Fruit fly (Drosophila melanogaster): ENCODE data around the gene CG1750.
A peak's percentile ranks its signal among the peaks of the same experiment; 100 is the strongest.

The CG1750 gene

DNA sequence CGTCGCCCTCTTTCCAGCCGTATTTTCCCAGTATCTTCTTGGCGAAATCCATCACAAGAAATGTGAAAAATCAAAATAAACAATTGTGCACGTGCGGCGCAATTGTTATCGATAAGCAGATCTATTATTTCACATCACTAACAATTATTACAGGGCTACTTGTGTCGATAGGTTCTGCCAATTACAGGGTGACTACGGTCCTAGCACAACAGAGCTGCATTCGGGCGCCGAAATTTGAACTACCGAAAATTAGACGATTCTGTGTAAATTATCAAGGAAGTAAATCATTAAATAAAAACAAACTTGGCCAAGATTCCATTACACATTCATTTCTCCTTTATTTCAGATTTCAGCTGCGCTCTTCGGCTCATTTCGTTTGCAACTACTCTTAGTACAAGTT is 38.9 kb downstream of the CG1750 start, which contains the start of gene CG15561 (continued):
- TF ChIP-seq CG9727 (GFP tag; optimal IDR thresholded peaks at IDR 0.05), result peak; percentile 37
- no peak for TF ChIP-seq tgo (GFP tag; IDR thresholded peaks at IDR 0.05)
- TF ChIP-seq gce (GFP tag; IDR thresholded peaks at IDR 0.05), result no peak
- TF ChIP-seq Ssrp (tag; optimal IDR thresholded peaks at IDR 0.05), result peak; percentile 2
- no peak for TF ChIP-seq Adf1 (GFP tag; IDR thresholded peaks at IDR 0.05)
- TF ChIP-seq Hmx (GFP tag; optimal IDR thresholded peaks at IDR 0.05), result no peak
- TF ChIP-seq Sox102F (GFP tag; optimal IDR thresholded peaks at IDR 0.05), result no peak
- TF ChIP-seq C15 (GFP tag; IDR thresholded peaks at IDR 0.05), result no peak
- TF ChIP-seq CG6683 (GFP tag; optimal IDR thresholded peaks at IDR 0.05), result no peak
- no peak for TF ChIP-seq sr (GFP tag; IDR thresholded peaks at IDR 0.05)
- no peak for TF ChIP-seq CG4820 (GFP tag; optimal IDR thresholded peaks at IDR 0.05)
- no peak for TF ChIP-seq Opbp (GFP tag; IDR thresholded peaks at IDR 0.05; ENCODE audit: partially characterized antibody)
- TF ChIP-seq otp (GFP tag; IDR thresholded peaks at IDR 0.05), result no peak
- TF ChIP-seq CG1233 (GFP tag; optimal IDR thresholded peaks at IDR 0.05), result peak; percentile 49
- TF ChIP-seq al (GFP tag; IDR thresholded peaks at IDR 0.05), result no peak
- peak; percentile 32 for TF ChIP-seq CG7786 (GFP tag; optimal IDR thresholded peaks at IDR 0.05)
- TF ChIP-seq Dip2 (GFP tag; IDR thresholded peaks at IDR 0.05), result no peak
- TF ChIP-seq gem (tag; optimal IDR thresholded peaks at IDR 0.05), result no peak
- TF ChIP-seq CG8478 (optimal IDR thresholded peaks at IDR 0.05), result no peak
- TF ChIP-seq Awh (GFP tag; IDR thresholded peaks at IDR 0.05), result no peak
- no peak for TF ChIP-seq CG4360 (GFP tag; IDR thresholded peaks at IDR 0.05)
- TF ChIP-seq Ets97D (GFP tag; optimal IDR thresholded peaks at IDR 0.05), result peak; percentile 78
- TF ChIP-seq esg (GFP tag; conservative IDR thresholded peaks at IDR 0.05), result no peak
- no peak for TF ChIP-seq Xrp1 (GFP tag; IDR thresholded peaks at IDR 0.05)
- no peak for TF ChIP-seq CG13123 (GFP tag; optimal IDR thresholded peaks at IDR 0.05)
- no peak for TF ChIP-seq bsh (GFP tag; optimal IDR thresholded peaks at IDR 0.05)
- peak; percentile 29 for TF ChIP-seq CG8089 (GFP tag; optimal IDR thresholded peaks at IDR 0.05)
- TF ChIP-seq bbx (GFP tag; IDR thresholded peaks at IDR 0.05; ENCODE audit: partially characterized antibody), result no peak
- no peak for TF ChIP-seq Taf1 (GFP tag; IDR thresholded peaks at IDR 0.05)
- TF ChIP-seq BEAF-32 (GFP tag; optimal IDR thresholded peaks at IDR 0.05), result peak; percentile 72
- no peak for TF ChIP-seq CG10959 (GFP tag; IDR thresholded peaks at IDR 0.05)
- no peak for TF ChIP-seq CG1832 (GFP tag; optimal IDR thresholded peaks at IDR 0.05)
- peak; percentile 30 for TF ChIP-seq Hsf (GFP tag; optimal IDR thresholded peaks at IDR 0.05)
- TF ChIP-seq CG8944 (GFP tag; optimal IDR thresholded peaks at IDR 0.05), result peak; percentile 0
- peak; percentile 96 for TF ChIP-seq Sry-δ (GFP tag; optimal IDR thresholded peaks at IDR 0.05)
- peak; percentile 30 for TF ChIP-seq CG10979 (tag; optimal IDR thresholded peaks at IDR 0.05)
- no peak for TF ChIP-seq Ada2b (GFP tag; IDR thresholded peaks at IDR 0.05)
- TF ChIP-seq Dek (tag; optimal IDR thresholded peaks at IDR 0.05), result no peak
- TF ChIP-seq Dfd (GFP tag; optimal IDR thresholded peaks at IDR 0.05), result no peak
- TF ChIP-seq Atf6 (GFP tag; IDR thresholded peaks at IDR 0.05), result no peak
- no peak for TF ChIP-seq crc (GFP tag; optimal IDR thresholded peaks at IDR 0.05)
- peak; percentile 1 for TF ChIP-seq CG4617 (GFP tag; optimal IDR thresholded peaks at IDR 0.05; ENCODE audit: borderline replicate concordance)
- TF ChIP-seq Fer1 (GFP tag; optimal IDR thresholded peaks at IDR 0.05), result peak; percentile 56
- no peak for TF ChIP-seq sob (GFP tag; IDR thresholded peaks at IDR 0.05)
- TF ChIP-seq cg (GFP tag; optimal IDR thresholded peaks at IDR 0.05), result no peak
- no peak for TF ChIP-seq CG7357 (GFP tag; IDR thresholded peaks at IDR 0.05)
- no peak for TF ChIP-seq unc-4 (GFP tag; IDR thresholded peaks at IDR 0.05; ENCODE audit: partially characterized antibody)
- peak; percentile 98 for TF ChIP-seq CG17186 (GFP tag; optimal IDR thresholded peaks at IDR 0.05)
- no peak for TF ChIP-seq Poxn (GFP tag; IDR thresholded peaks at IDR 0.05)
- peak; percentile 6 for TF ChIP-seq CG13775 (GFP tag; optimal IDR thresholded peaks at IDR 0.05)
- TF ChIP-seq Sox100B (GFP tag; optimal IDR thresholded peaks at IDR 0.05), result no peak
- TF ChIP-seq gcm (GFP tag; optimal IDR thresholded peaks at IDR 0.05), result no peak
- no peak for TF ChIP-seq CG9817 (tag; optimal IDR thresholded peaks at IDR 0.05)

All from whole organism, embryonic.